Fruit fly (Drosophila melanogaster) whole organism, prepupa: Measurements from ENCODE around the gene CG33791.
A peak's percentile ranks its signal among the peaks of the same experiment; 100 is the strongest.

Experiments
- CG10631 ChIP-seq: fragments of 200-800 bp; sonication (Bioruptor generic); optimal IDR thresholded peaks from 2 replicates; lab custom pipeline; 2016; ENCODE audit warnings: missing biosample characterization, missing genetic modification characterization
- CG10669 ChIP-seq: fragments of 200-800 bp; sonication (Bioruptor generic); optimal IDR thresholded peaks from 3 replicates; lab custom pipeline; 2018; ENCODE audit warnings: missing biosample characterization, mild to moderate bottlenecking, missing genetic modification characterization, moderate library complexity
- CG11762 ChIP-seq: fragments of 200-800 bp; sonication (Bioruptor generic); optimal IDR thresholded peaks from 3 replicates; lab custom pipeline; 2016; ENCODE audit warnings: missing biosample characterization, missing genetic modification characterization; ENCODE audit not compliant: insufficient read depth
- CG11902 ChIP-seq: fragments of 200-800 bp; sonication (Bioruptor generic); optimal IDR thresholded peaks from 3 replicates; lab custom pipeline; 2016; ENCODE audit warnings: missing biosample characterization, missing genetic modification characterization
- CG1621 ChIP-seq: fragments of 200-800 bp; sonication (Bioruptor generic); optimal IDR thresholded peaks from 3 replicates; lab custom pipeline; 2018; ENCODE audit warnings: missing biosample characterization, mild to moderate bottlenecking, missing genetic modification characterization
- CG3032 ChIP-seq: fragments of 200-800 bp; optimal IDR thresholded peaks from 2 replicates; lab custom pipeline; 2019; ENCODE audit warnings: missing biosample characterization, mild to moderate bottlenecking, missing genetic modification characterization, moderate library complexity
- CG31627 ChIP-seq: fragments of 200-800 bp; sonication (Bioruptor generic); optimal IDR thresholded peaks from 3 replicates; lab custom pipeline; 2016; ENCODE audit warnings: missing biosample characterization, missing genetic modification characterization
- CG34406 ChIP-seq: fragments of 200-800 bp; sonication (Bioruptor generic); optimal IDR thresholded peaks from 3 replicates; lab custom pipeline; 2016; ENCODE audit warnings: missing biosample characterization, missing genetic modification characterization
- CG4318 ChIP-seq: fragments of 200-800 bp; sonication (Bioruptor generic); optimal IDR thresholded peaks from 3 replicates; lab custom pipeline; 2017; ENCODE audit warnings: missing biosample characterization, mild to moderate bottlenecking, missing genetic modification characterization
- CG6792 ChIP-seq: fragments of 200-800 bp; sonication (Bioruptor generic); optimal IDR thresholded peaks from 3 replicates; lab custom pipeline; 2016; ENCODE audit warnings: missing biosample characterization, missing genetic modification characterization
- CG6808 ChIP-seq: fragments of 200-800 bp; sonication (Bioruptor generic); optimal IDR thresholded peaks from 3 replicates; lab custom pipeline; 2017; ENCODE audit warnings: missing biosample characterization, missing genetic modification characterization, mild to moderate bottlenecking, moderate library complexity, missing genetic modification reagents
- CG6854 ChIP-seq: fragments of 200-800 bp; sonication (Bioruptor generic); optimal IDR thresholded peaks from 2 replicates; lab custom pipeline; 2017; ENCODE audit warnings: missing biosample characterization, mild to moderate bottlenecking, missing genetic modification characterization
- CG7368 ChIP-seq: fragments of 200-800 bp; sonication (Bioruptor generic); optimal IDR thresholded peaks from 3 replicates; lab custom pipeline; 2016; ENCODE audit warnings: missing biosample characterization, missing genetic modification characterization
- CG8119 ChIP-seq: fragments of 200-800 bp; sonication (Bioruptor generic); IDR thresholded peaks from 3 replicates; pipeline ENCODE4 v1.3.6; 2022; ENCODE audit warnings: missing biosample characterization, missing genetic modification characterization
- CG8319 ChIP-seq: fragments of 200-800 bp; sonication (Bioruptor generic); optimal IDR thresholded peaks from 3 replicates; lab custom pipeline; 2016; ENCODE audit warnings: missing biosample characterization, missing genetic modification characterization
- CG8632 ChIP-seq: fragments of 200-800 bp; sonication (Bioruptor generic); optimal IDR thresholded peaks from 3 replicates; lab custom pipeline; 2016; ENCODE audit warnings: missing biosample characterization, missing genetic modification characterization
- CG9139 ChIP-seq: fragments of 200-800 bp; sonication (Bioruptor generic); optimal IDR thresholded peaks from 3 replicates; lab custom pipeline; 2017; ENCODE audit warnings: missing biosample characterization, mild to moderate bottlenecking, missing genetic modification characterization
- Eip75B ChIP-seq: fragments of 200-800 bp; sonication (Bioruptor generic); optimal IDR thresholded peaks from 3 replicates; lab custom pipeline; 2016; ENCODE audit warnings: missing biosample characterization, missing genetic modification characterization
- Eip78C ChIP-seq: fragments of 200-800 bp; sonication (Bioruptor generic); peaks from one replicate; lab custom pipeline; 2016; ENCODE audit warnings: missing biosample characterization, missing genetic modification characterization
- Eip93F ChIP-seq: fragments of 200-800 bp; sonication (Bioruptor generic); optimal IDR thresholded peaks from 2 replicates; lab custom pipeline; 2016; ENCODE audit warnings: missing biosample characterization, mild to moderate bottlenecking, missing genetic modification characterization
- Ets21C ChIP-seq: fragments of 200-800 bp; sonication (Bioruptor generic); optimal IDR thresholded peaks from 3 replicates; lab custom pipeline; 2016; ENCODE audit warnings: missing biosample characterization, missing genetic modification characterization
- Ets96B ChIP-seq: fragments of 200-800 bp; optimal IDR thresholded peaks from 2 replicates; lab custom pipeline; 2019; ENCODE audit warnings: missing biosample characterization, mild to moderate bottlenecking, missing genetic modification characterization, moderate library complexity
- Gug ChIP-seq: fragments of 200-800 bp; sonication (Bioruptor generic); IDR thresholded peaks from 2 replicates; pipeline ENCODE4 v1.3.6; 2022; ENCODE audit warnings: missing biosample characterization, missing genetic modification characterization
- Hr38 ChIP-seq: sonication (Bioruptor generic); optimal IDR thresholded peaks from 2 replicates; lab custom pipeline; 2016; ENCODE audit warnings: missing biosample characterization, missing genetic modification characterization
- Hr4 ChIP-seq: fragments of 200-800 bp; sonication (Bioruptor generic); optimal IDR thresholded peaks from 3 replicates; lab custom pipeline; 2016; ENCODE audit warnings: missing biosample characterization, missing genetic modification characterization
- Lpt ChIP-seq: fragments of 200-800 bp; sonication (Bioruptor generic); optimal IDR thresholded peaks from 3 replicates; lab custom pipeline; 2016; ENCODE audit warnings: missing biosample characterization, missing genetic modification characterization
- Met ChIP-seq: fragments of 200-800 bp; sonication (Bioruptor generic); optimal IDR thresholded peaks from 3 replicates; lab custom pipeline; 2016; ENCODE audit warnings: missing biosample characterization, missing genetic modification characterization
- OdsH ChIP-seq: fragments of 200-800 bp; sonication (Bioruptor generic); optimal IDR thresholded peaks from 3 replicates; lab custom pipeline; 2016; ENCODE audit warnings: missing biosample characterization, missing genetic modification characterization
- Smox ChIP-seq: fragments of 200-800 bp; sonication (Bioruptor generic); optimal IDR thresholded peaks from 3 replicates; lab custom pipeline; 2016; ENCODE audit warnings: missing biosample characterization, missing genetic modification characterization
- Sox14 ChIP-seq: fragments of 200-800 bp; sonication (Bioruptor generic); optimal IDR thresholded peaks from 3 replicates; lab custom pipeline; 2016; ENCODE audit warnings: missing biosample characterization, missing genetic modification characterization
- Sox15 ChIP-seq: fragments of 200-800 bp; sonication (Bioruptor generic); optimal IDR thresholded peaks from 3 replicates; lab custom pipeline; 2016; ENCODE audit warnings: missing biosample characterization, missing genetic modification characterization
- achi ChIP-seq: fragments of 200-800 bp; sonication (Bioruptor generic); optimal IDR thresholded peaks from 3 replicates; lab custom pipeline; 2016; ENCODE audit warnings: missing biosample characterization, missing genetic modification characterization
- cyc ChIP-seq: fragments of 200-800 bp; sonication (Bioruptor generic); optimal IDR thresholded peaks from 3 replicates; lab custom pipeline; 2016; ENCODE audit warnings: missing biosample characterization, missing genetic modification characterization
- dac ChIP-seq: fragments of 200-800 bp; sonication (Bioruptor generic); optimal IDR thresholded peaks from 2 replicates; lab custom pipeline; 2017; ENCODE audit warnings: missing biosample characterization, mild to moderate bottlenecking, missing genetic modification characterization
- dsx ChIP-seq: fragments of 200-800 bp; optimal IDR thresholded peaks from 3 replicates; lab custom pipeline; 2019; ENCODE audit warnings: missing biosample characterization, mild to moderate bottlenecking, missing genetic modification characterization, moderate library complexity; ENCODE audit not compliant: poor library complexity, severe bottlenecking
- eg ChIP-seq: fragments of 200-800 bp; sonication (Bioruptor generic); IDR thresholded peaks from 3 replicates; pipeline ENCODE4 v1.3.6; 2022; ENCODE audit warnings: missing biosample characterization, missing genetic modification characterization
- fd59A ChIP-seq: fragments of 200-800 bp; sonication (Bioruptor generic); optimal IDR thresholded peaks from 2 replicates; lab custom pipeline; 2017; ENCODE audit warnings: missing biosample characterization, mild to moderate bottlenecking, missing genetic modification characterization, missing genetic modification reagents
- fd85E ChIP-seq: fragments of 200-800 bp; sonication (Bioruptor generic); optimal IDR thresholded peaks from 3 replicates; lab custom pipeline; 2016; ENCODE audit warnings: missing biosample characterization, missing genetic modification characterization
- fkh ChIP-seq: fragments of 200-800 bp; sonication (Bioruptor generic); optimal IDR thresholded peaks from 3 replicates; lab custom pipeline; 2017; ENCODE audit warnings: missing biosample characterization, mild to moderate bottlenecking, missing genetic modification characterization, moderate library complexity
- net ChIP-seq: fragments of 200-800 bp; sonication (Bioruptor generic); optimal IDR thresholded peaks from 3 replicates; lab custom pipeline; 2016; ENCODE audit warnings: missing biosample characterization, missing genetic modification characterization
- pdm3 ChIP-seq: fragments of 200-800 bp; sonication (Bioruptor generic); optimal IDR thresholded peaks from 3 replicates; lab custom pipeline; 2016; ENCODE audit warnings: missing biosample characterization, missing genetic modification characterization
- salr ChIP-seq, 2 experiments: fragments of 200-800 bp; sonication (Bioruptor generic); optimal IDR thresholded peaks; 3 replicates each; lab custom pipeline; 2016 to 2018; ENCODE audit warnings: missing biosample characterization in 2 of 2, missing genetic modification characterization in 2 of 2, mild to moderate bottlenecking in 1 of 2
- spab ChIP-seq: fragments of 200-800 bp; sonication (Bioruptor generic); optimal IDR thresholded peaks from 2 replicates; lab custom pipeline; 2017; ENCODE audit warnings: missing biosample characterization, mild to moderate bottlenecking, missing genetic modification characterization, missing genetic modification reagents
- ss ChIP-seq, 2 experiments: fragments of 200-800 bp; sonication (Bioruptor generic); optimal IDR thresholded peaks; 2 replicates in 1 of 2; 3 replicates in 1 of 2; lab custom pipeline; 2017 to 2018; ENCODE audit warnings: mild to moderate bottlenecking in 2 of 2, missing biosample characterization in 2 of 2, missing genetic modification characterization in 2 of 2, moderate library complexity in 1 of 2
- svp ChIP-seq: fragments of 200-800 bp; sonication (Bioruptor generic); peaks from one replicate; lab custom pipeline; 2016; ENCODE audit warnings: missing biosample characterization, missing genetic modification characterization
- vri ChIP-seq: fragments of 200-800 bp; sonication (Bioruptor generic); optimal IDR thresholded peaks from 3 replicates; lab custom pipeline; 2016; ENCODE audit warnings: missing biosample characterization, mild to moderate bottlenecking, missing genetic modification characterization

CG33791 gene

DNA sequence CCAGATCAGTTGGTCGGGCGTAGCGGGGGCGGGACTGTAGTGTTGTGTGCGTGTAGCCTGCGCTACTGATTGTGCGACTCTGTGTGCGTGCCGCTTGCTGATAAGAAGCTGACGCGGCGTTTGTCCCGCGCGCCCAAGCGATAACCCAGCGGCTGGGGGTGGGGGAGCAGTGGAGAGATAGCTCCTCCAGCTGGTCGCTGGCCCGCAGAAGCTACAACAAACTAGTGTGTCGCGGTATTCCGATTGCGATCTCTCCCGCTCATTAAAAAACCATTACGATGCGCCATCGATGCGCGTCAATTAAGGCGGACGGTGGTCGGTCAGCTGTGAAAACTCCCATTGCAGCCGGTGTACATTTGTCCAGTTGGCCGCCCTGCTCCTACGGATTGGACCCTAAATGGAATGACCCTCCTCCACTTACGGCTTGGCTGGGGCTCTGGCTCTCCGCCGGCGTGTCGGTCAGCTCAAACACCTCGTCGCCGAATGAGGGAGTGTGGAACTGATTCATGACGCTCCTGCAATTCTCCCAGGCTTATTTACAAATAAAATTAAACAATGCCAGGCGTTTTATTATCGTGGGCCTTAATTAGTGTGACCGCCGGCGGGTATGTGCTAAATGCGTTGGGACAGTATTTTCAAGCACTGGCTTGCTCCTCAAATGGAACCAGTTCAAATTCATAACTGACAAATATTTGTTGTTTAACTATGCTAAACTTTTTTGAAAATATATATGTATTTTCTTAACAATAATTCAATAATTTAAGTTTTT is 506 bp upstream of the CG33791 start, which contains the start of gene CG12104 (continued):
- TF ChIP-seq Hr4 = no peak
- TF ChIP-seq Eip93F (GFP tag; lab: Kevin White, UChicago) = no peak
- TF ChIP-seq CG11902 (GFP tag; lab: Kevin White, UChicago) = no peak
- no peak for TF ChIP-seq CG4318 (GFP tag; lab: Kevin White, UChicago)
- no peak for TF ChIP-seq achi (GFP tag; lab: Kevin White, UChicago)
- peak; percentile 99 for TF ChIP-seq svp (GFP tag; lab: Kevin White, UChicago)
- no peak for TF ChIP-seq Hr38 (GFP tag; lab: Kevin White, UChicago)
- TF ChIP-seq CG1621 (tag; lab: Kevin White, UChicago) = no peak
- TF ChIP-seq fd59A (GFP tag; lab: Kevin White, UChicago) = no peak
- no peak for TF ChIP-seq pdm3 (GFP tag; lab: Kevin White, UChicago)
- no peak for TF ChIP-seq CG10669 (GFP tag; lab: Kevin White, UChicago)
- TF ChIP-seq Sox15 = no peak
- no peak for TF ChIP-seq fd85E (GFP tag; lab: Kevin White, UChicago)
- no peak for TF ChIP-seq CG7368 (GFP tag; lab: Kevin White, UChicago)
- TF ChIP-seq CG11762 (GFP tag; lab: Kevin White, UChicago) = no peak
- no peak for TF ChIP-seq CG10631 (GFP tag; lab: Kevin White, UChicago)
- TF ChIP-seq Ets21C = no peak
- TF ChIP-seq CG3032 = no peak
- TF ChIP-seq Smox (GFP tag; lab: Kevin White, UChicago) = no peak
- no peak for TF ChIP-seq CG6792 (GFP tag; lab: Kevin White, UChicago)
- no peak for TF ChIP-seq Met (GFP tag; lab: Kevin White, UChicago)
- no peak for TF ChIP-seq CG8632 (GFP tag; lab: Kevin White, UChicago)
- TF ChIP-seq eg (GFP tag; lab: Robert Waterston, UW) = 0 out of 3 replicates have a peak, but pooled peaks have one; percentile 30
- TF ChIP-seq CG6854 (GFP tag; lab: Kevin White, UChicago) = no peak
- TF ChIP-seq net (GFP tag; lab: Kevin White, UChicago) = no peak
- TF ChIP-seq, all 60 proteins: peak for 6

DNA sequence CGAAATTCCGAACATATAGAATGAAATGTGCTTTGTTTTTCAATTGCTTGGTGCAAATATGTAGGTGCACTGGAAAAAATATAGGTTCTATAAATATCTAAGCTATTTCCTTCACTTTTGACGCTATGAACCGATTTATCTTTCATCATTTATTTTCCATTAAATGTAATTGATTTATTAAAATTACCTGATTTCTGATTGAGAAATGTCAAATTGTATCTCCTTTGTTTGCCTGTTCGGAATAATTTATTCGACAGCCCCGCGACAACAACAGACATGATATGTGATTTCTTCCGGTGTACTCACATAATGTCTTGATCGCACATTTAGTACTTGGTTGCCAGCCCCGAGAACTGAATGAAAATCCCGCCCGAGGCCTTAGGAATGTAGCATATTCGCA is 6.9 kb downstream of the CG33791 start:
- peak; percentile 20 for TF ChIP-seq achi (GFP tag; lab: Kevin White, UChicago)
- peak; percentile 43; the same call in 2 of the 3 replicates for TF ChIP-seq eg (GFP tag; lab: Robert Waterston, UW)
- no peak for TF ChIP-seq CG4318 (GFP tag; lab: Kevin White, UChicago)
- TF ChIP-seq Sox15 = no peak
- TF ChIP-seq Ets21C = no peak
- no peak for TF ChIP-seq fkh (GFP tag; lab: Kevin White, UChicago)
- TF ChIP-seq Eip78C (GFP tag; lab: Kevin White, UChicago) = peak; percentile 77
- TF ChIP-seq fd85E (GFP tag; lab: Kevin White, UChicago) = no peak
- TF ChIP-seq ss (GFP tag; optimal IDR thresholded peaks at IDR 0.05; lab: Kevin White, UChicago) = no peak
- no peak for TF ChIP-seq CG11902 (GFP tag; lab: Kevin White, UChicago)
- peak; percentile 28; the same call in 1 of the 3 replicates for TF ChIP-seq CG8119 (GFP tag; lab: Robert Waterston, UW)
- peak; percentile 38 for TF ChIP-seq dsx (GFP tag; lab: Kevin White, UChicago)
- no peak for TF ChIP-seq spab (GFP tag; lab: Kevin White, UChicago)
- no peak for TF ChIP-seq Ets96B (tag; lab: Kevin White, UChicago)
- TF ChIP-seq CG6808 = no peak
- no peak for TF ChIP-seq CG31627 (GFP tag; lab: Kevin White, UChicago)
- peak; percentile 23 for TF ChIP-seq Lpt (GFP tag; lab: Kevin White, UChicago)
- no peak for TF ChIP-seq CG7368 (GFP tag; lab: Kevin White, UChicago)
- TF ChIP-seq Eip75B (GFP tag; lab: Kevin White, UChicago) = no peak
- peak; percentile 42 for TF ChIP-seq Hr4
- TF ChIP-seq CG6854 (GFP tag; lab: Kevin White, UChicago) = no peak
- no peak for TF ChIP-seq CG11762 (GFP tag; lab: Kevin White, UChicago)
- no peak for TF ChIP-seq dac (GFP tag; lab: Kevin White, UChicago)
- no peak for TF ChIP-seq Met (GFP tag; lab: Kevin White, UChicago)
- peak; percentile 52 for TF ChIP-seq svp (GFP tag; lab: Kevin White, UChicago)
- TF ChIP-seq vri (GFP tag; lab: Kevin White, UChicago) = no peak
- TF ChIP-seq Sox14 (GFP tag; lab: Kevin White, UChicago) = peak; percentile 9
- no peak for TF ChIP-seq salr (GFP tag; optimal IDR thresholded peaks at IDR 0.05; lab: Kevin White, UChicago)
- no peak for TF ChIP-seq OdsH (GFP tag; lab: Kevin White, UChicago)
- TF ChIP-seq Gug (GFP tag; lab: Robert Waterston, UW) = peak; percentile 19; the same call in 1 of the 2 replicates
- TF ChIP-seq CG9139 = no peak
- TF ChIP-seq cyc (GFP tag; lab: Kevin White, UChicago) = no peak
- TF ChIP-seq CG34406 (GFP tag; lab: Kevin White, UChicago) = no peak
- TF ChIP-seq CG8319 (GFP tag; lab: Kevin White, UChicago) = no peak
- TF ChIP-seq net (GFP tag; lab: Kevin White, UChicago) = peak; percentile 21
